Worm (Caenorhabditis elegans) whole organism, L4 larva: ENCODE measurements around the gene T07F12.1.

Source experiments
- T26A8.4 ChIP-seq: fragments of 200-800 bp; sonication (Bioruptor generic); IDR thresholded peaks from 2 replicates; pipeline ENCODE4 v1.3.6; 2022; ENCODE audit warnings: missing genetic modification characterization, missing compliant biosample characterization
- aly-2 ChIP-seq: sonication (generic microtip); optimal IDR thresholded peaks from 2 replicates; lab custom pipeline; 2018; ENCODE audit warnings: missing biosample characterization, missing genetic modification characterization
- ceh-28 ChIP-seq: fragments of 150-350 bp; optimal IDR thresholded peaks from 2 replicates; lab custom pipeline; 2014; ENCODE audit warnings: missing biosample characterization, missing genetic modification reagents, missing genetic modification characterization
- egl-27 ChIP-seq: sonication (generic microtip); optimal IDR thresholded peaks from 3 replicates; lab custom pipeline; 2017; ENCODE audit warnings: missing biosample characterization, missing genetic modification reagents, missing genetic modification characterization
- mxl-2 ChIP-seq: fragments of 200-800 bp; sonication (Bioruptor generic); conservative IDR thresholded peaks from 2 replicates; pipeline ENCODE4 v1.3.6; 2022; ENCODE audit warnings: missing genetic modification reagents, missing genetic modification characterization, missing compliant biosample characterization
- nhr-42 ChIP-seq: fragments of 200-800 bp; sonication (Bioruptor generic); IDR thresholded peaks from 2 replicates; pipeline ENCODE4 v1.3.6; 2022; ENCODE audit warnings: missing genetic modification characterization, missing compliant biosample characterization
- nhr-6 ChIP-seq: fragments of 150-350 bp; optimal IDR thresholded peaks from 2 replicates; lab custom pipeline; 2014; ENCODE audit warnings: missing biosample characterization, missing genetic modification characterization
- snpc-4 ChIP-seq: fragments of 150-350 bp; optimal IDR thresholded peaks from 2 replicates; lab custom pipeline; 2014; ENCODE audit warnings: missing biosample characterization, missing genetic modification characterization
- unc-62 ChIP-seq, 3 experiments: fragments of 150-350 bp in 1 of 3; sonication (generic microtip); optimal IDR thresholded peaks in 2 of 3; peaks in 1 of 3; 1 replicate in 1 of 3; 2 replicates in 2 of 3; lab custom pipeline; 2014 to 2017; ENCODE audit warnings: missing biosample characterization in 3 of 3, missing genetic modification characterization in 3 of 3, missing genetic modification reagents in 3 of 3, missing genotype in 1 of 3

DNA sequence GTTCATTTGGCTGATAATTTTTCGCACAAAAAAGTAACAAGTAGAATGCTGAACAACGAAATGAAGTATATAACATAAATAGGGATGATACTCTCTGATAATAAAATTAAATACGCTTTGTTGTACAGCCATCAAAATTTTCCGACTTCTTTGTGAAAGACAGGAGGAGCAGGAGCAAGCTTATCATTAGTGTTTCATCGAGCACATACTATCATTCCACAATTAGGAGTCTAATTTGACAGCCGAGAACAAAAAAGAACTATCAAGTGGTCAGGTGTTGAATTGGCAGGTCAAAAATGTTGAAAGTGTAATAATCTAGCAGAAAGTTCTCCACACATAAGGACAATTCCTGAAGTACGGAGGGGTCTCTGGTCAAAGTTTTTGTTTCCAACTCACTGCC, 34.3 kb downstream of the T07F12.1 start:
- TF ChIP-seq snpc-4 (tag; lab: Kevin White, UChicago) (no peak), nhr-6 (tag; lab: Kevin White, UChicago) (no peak), T26A8.4 (GFP tag; lab: Robert Waterston, UW) (no peak), ceh-28 (tag; lab: Kevin White, UChicago) (no peak), nhr-42 (no peak), aly-2 (tag; lab: Kevin White, UChicago) (no peak), egl-27 (tag; lab: Kevin White, UChicago) (no peak), unc-62 (GFP tag; optimal IDR thresholded peaks at IDR 0.05 in 1 of 2; lab: Kevin White, UChicago) (no peak), unc-62 (tag; optimal IDR thresholded peaks at IDR 0.05; lab: Kevin White, UChicago) (no peak), mxl-2 (GFP tag; lab: Robert Waterston, UW) (no peak)
